Worm (Caenorhabditis elegans): Measurements from ENCODE around the gene scl-21.

DNA sequence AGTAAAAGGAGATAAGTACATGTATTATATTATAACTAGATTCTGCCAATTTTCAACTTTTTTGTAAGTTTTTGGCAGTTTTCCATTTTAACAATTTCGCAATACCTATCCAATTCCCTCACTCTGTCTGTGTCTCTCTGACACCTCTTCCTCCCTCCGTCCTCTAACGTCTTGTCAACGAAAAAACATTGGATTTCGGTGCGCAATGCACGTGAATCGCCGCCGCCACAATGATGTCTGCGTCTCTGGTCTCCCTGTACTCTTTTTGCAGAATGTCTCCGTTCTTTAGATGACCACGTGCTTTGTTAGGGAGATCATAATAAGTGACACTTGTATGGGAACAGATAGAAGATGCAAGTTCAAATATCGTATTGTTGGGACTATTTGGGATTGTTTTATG, 33.7 kb upstream of the scl-21 start:
- no peak for TF ChIP-seq ama-1 (optimal IDR thresholded peaks at IDR 0.05)
- TF ChIP-seq ceh-13 (GFP tag; optimal IDR thresholded peaks at IDR 0.05), result no peak
- no peak for TF ChIP-seq tbx-11 (GFP tag; IDR thresholded peaks at IDR 0.05)
- no peak for TF ChIP-seq tbx-37 (GFP tag; conservative IDR thresholded peaks at IDR 0.05)
- TF ChIP-seq hmbx-1 (tag; optimal IDR thresholded peaks at IDR 0.05), result no peak
- no peak for TF ChIP-seq sea-1 (GFP tag; conservative IDR thresholded peaks at IDR 0.05)
- TF ChIP-seq tra-4 (tag; optimal IDR thresholded peaks at IDR 0.05), result no peak
